Worm (Caenorhabditis elegans): ENCODE results near the gene F56D5.3.

The F56D5.3 gene

DNA sequence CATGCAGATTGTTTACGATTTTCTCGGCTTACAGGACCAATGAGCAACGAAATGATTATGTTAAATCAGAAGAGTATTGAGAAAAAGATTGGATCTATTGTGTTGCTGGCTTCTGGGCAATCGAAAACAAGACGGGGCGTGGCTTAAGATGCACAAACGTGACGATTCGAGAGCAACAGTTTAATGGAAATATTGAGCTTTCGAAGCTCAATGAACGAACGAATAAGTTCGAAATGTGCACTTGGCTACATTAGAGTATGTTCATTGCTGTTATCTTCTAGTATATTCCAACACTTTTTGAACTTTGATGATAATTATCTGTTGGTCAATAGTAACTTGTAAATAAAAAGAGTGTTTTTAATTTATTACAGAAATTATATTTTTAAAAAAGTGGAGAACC, 48.0 kb downstream of the F56D5.3 start, which contains the start of gene hsp-12.3:
Gene hsp-12.3, minus strand, starts transcription at position 101 of the 400 bp plus-strand sequence.
- TF ChIP-seq nhr-12 (tag; optimal IDR thresholded peaks at IDR 0.05) (no peak), sem-2 (GFP tag; optimal IDR thresholded peaks at IDR 0.05) (no peak), mab-5 (tag; optimal IDR thresholded peaks at IDR 0.05) (no peak), flh-1 (GFP tag; optimal IDR thresholded peaks at IDR 0.05) (no peak), lin-32 (GFP tag; optimal IDR thresholded peaks at IDR 0.05) (no peak), sptf-1 (tag; optimal IDR thresholded peaks at IDR 0.05) (no peak), blmp-1 (tag; optimal IDR thresholded peaks at IDR 0.05) (no peak), nhr-237 (tag; optimal IDR thresholded peaks at IDR 0.05) (no peak), nhr-28 (tag; optimal IDR thresholded peaks at IDR 0.05) (no peak), elt-1 (tag; optimal IDR thresholded peaks at IDR 0.05; ENCODE audit: borderline replicate concordance, insufficient read depth) (no peak), ces-1 (GFP tag; optimal IDR thresholded peaks at IDR 0.05) (no peak), mls-2 (tag; optimal IDR thresholded peaks at IDR 0.05) (no peak), unc-39 (tag; optimal IDR thresholded peaks at IDR 0.05) (no peak), ztf-11 (tag; optimal IDR thresholded peaks at IDR 0.05) (no peak), ceh-39 (tag; optimal IDR thresholded peaks at IDR 0.05) (no peak), ceh-83 (GFP tag; optimal IDR thresholded peaks at IDR 0.05) (no peak), ham-2 (GFP tag; optimal IDR thresholded peaks at IDR 0.05) (no peak), lin-13 (tag; optimal IDR thresholded peaks at IDR 0.05) (no peak), unc-62 (GFP tag; optimal IDR thresholded peaks at IDR 0.05) (no peak)

- TF ChIP-seq ham-2 (GFP tag; optimal IDR thresholded peaks at IDR 0.05) (no peak), nhr-237 (tag; optimal IDR thresholded peaks at IDR 0.05) (no peak), nhr-76 (tag; optimal IDR thresholded peaks at IDR 0.05) (no peak), sem-2 (GFP tag; optimal IDR thresholded peaks at IDR 0.05) (no peak)
These were observed 49.8 kb downstream of the F56D5.3 start, which contains the start of gene hsp-12.6 for ce11 chrIV:9447209-9447608. Gene hsp-12.6, minus strand, starts transcription at chrIV:9447228.

ce11 chrIV:9450375-9450774, 53.0 kb downstream of the F56D5.3 start, which contains the start of gene cpin-1:
Gene cpin-1, plus strand, starts transcription at chrIV:9450675.
- no peak for TF ChIP-seq flh-1 (GFP tag; optimal IDR thresholded peaks at IDR 0.05)
- no peak for TF ChIP-seq nhr-28 (tag; optimal IDR thresholded peaks at IDR 0.05)
- no peak for TF ChIP-seq sptf-1 (tag; optimal IDR thresholded peaks at IDR 0.05)
- no peak for TF ChIP-seq ztf-11 (tag; optimal IDR thresholded peaks at IDR 0.05)
- TF ChIP-seq elt-3 (tag; optimal IDR thresholded peaks at IDR 0.05), result no peak
- TF ChIP-seq snpc-4 (tag; optimal IDR thresholded peaks at IDR 0.05), result no peak

Measured in whole organism, mixed stage, embryonic.